Fruit fly (Drosophila melanogaster) S2 (cell line): ENCODE data around the gene Nlg2.

Source experiments
- CG8478 ChIP-seq: fragments of >200 bp; optimal IDR thresholded peaks from 2 replicates; lab custom pipeline; 2018
- CTCF ChIP-seq, 2 experiments: fragments of >200 bp; optimal IDR thresholded peaks; 2 replicates each; lab custom pipeline; 2018

- no peak for TF ChIP-seq CG8478 (lab: Kevin White, UChicago)
- no peak for TF ChIP-seq CTCF (optimal IDR thresholded peaks at IDR 0.05; lab: Kevin White, UChicago)
Measured at dm6 chr2L:6837829-6838228, 36.9 kb upstream of the Nlg2 start.
